Fruit fly (Drosophila melanogaster) whole organism, embryonic: ENCODE data around the gene cerv.
A peak's percentile ranks its signal among the peaks of the same experiment; 100 is the strongest.

Experiments used
- BEAF-32 ChIP-seq: fragments of 200-800 bp; sonication (Bioruptor generic); optimal IDR thresholded peaks from 3 replicates; lab custom pipeline; 2017; ENCODE audit warnings: missing biosample characterization, missing genetic modification characterization, mild to moderate bottlenecking, moderate library complexity, missing genetic modification reagents
- CG10267 ChIP-seq: fragments of 200-800 bp; sonication (Bioruptor generic); optimal IDR thresholded peaks from 2 replicates; lab custom pipeline; 2018; ENCODE audit warnings: missing biosample characterization, mild to moderate bottlenecking, missing genetic modification characterization, moderate library complexity
- CG12104 ChIP-seq: fragments of 200-800 bp; sonication (Bioruptor generic); optimal IDR thresholded peaks from 3 replicates; lab custom pipeline; 2016; ENCODE audit warnings: missing biosample characterization, missing genetic modification characterization
- CG12236 ChIP-seq: fragments of 200-800 bp; sonication (Bioruptor generic); optimal IDR thresholded peaks from 2 replicates; lab custom pipeline; 2016; ENCODE audit warnings: missing biosample characterization, missing genetic modification characterization
- CG13287 ChIP-seq: fragments of 200-800 bp; sonication (Bioruptor generic); IDR thresholded peaks from 2 replicates; pipeline ENCODE4 v1.3.6; 2022; ENCODE audit warnings: missing biosample characterization, missing genetic modification characterization; ENCODE audit not compliant: partially characterized antibody
- CG14860 ChIP-seq: fragments of 200-800 bp; sonication (Bioruptor generic); IDR thresholded peaks from 3 replicates; pipeline ENCODE4 v1.3.6; 2022; ENCODE audit warnings: missing biosample characterization, missing genetic modification characterization; ENCODE audit not compliant: partially characterized antibody
- CG15514 ChIP-seq: fragments of 200-800 bp; sonication (Bioruptor generic); optimal IDR thresholded peaks from 3 replicates; lab custom pipeline; 2017; ENCODE audit warnings: missing biosample characterization, missing genetic modification characterization, mild to moderate bottlenecking, moderate library complexity, missing genetic modification reagents
- CG16813 ChIP-seq: fragments of 200-800 bp; sonication (Bioruptor generic); IDR thresholded peaks from 3 replicates; pipeline ENCODE4 v1.3.6; 2022; ENCODE audit warnings: missing biosample characterization, missing genetic modification characterization; ENCODE audit not compliant: partially characterized antibody
- CG31441 ChIP-seq: fragments of 200-800 bp; sonication (Bioruptor generic); IDR thresholded peaks from 2 replicates; pipeline ENCODE4 v1.3.6; 2022; ENCODE audit warnings: missing biosample characterization, missing genetic modification characterization
- CG3995 ChIP-seq: fragments of 200-800 bp; sonication (Bioruptor generic); optimal IDR thresholded peaks from 3 replicates; lab custom pipeline; 2016; ENCODE audit warnings: missing biosample characterization, missing genetic modification characterization
- CG42726 ChIP-seq: fragments of 200-800 bp; sonication (Bioruptor generic); IDR thresholded peaks from 2 replicates; pipeline ENCODE4 v1.3.6; 2022; ENCODE audit warnings: missing biosample characterization, missing genetic modification characterization; ENCODE audit not compliant: partially characterized antibody
- CG6272 ChIP-seq: fragments of 200-800 bp; sonication (Bioruptor generic); IDR thresholded peaks from 2 replicates; pipeline ENCODE4 v1.3.6; 2022; ENCODE audit warnings: missing biosample characterization, missing genetic modification characterization
- CG6791 ChIP-seq: fragments of 200-800 bp; sonication (Bioruptor generic); IDR thresholded peaks from 3 replicates; pipeline ENCODE4 v1.3.6; 2022; ENCODE audit warnings: missing biosample characterization, missing genetic modification characterization; ENCODE audit not compliant: partially characterized antibody
- CG6854 ChIP-seq: fragments of 200-800 bp; sonication (Bioruptor generic); optimal IDR thresholded peaks from 3 replicates; lab custom pipeline; 2017; ENCODE audit warnings: missing biosample characterization, mild to moderate bottlenecking, missing genetic modification characterization
- CG7963 ChIP-seq: fragments of 200-800 bp; sonication (Bioruptor generic); IDR thresholded peaks from 3 replicates; pipeline ENCODE4 v1.3.6; 2022; ENCODE audit warnings: missing biosample characterization, missing genetic modification characterization; ENCODE audit not compliant: partially characterized antibody
- CG8281 ChIP-seq: fragments of 200-800 bp; sonication (Bioruptor generic); optimal IDR thresholded peaks from 2 replicates; lab custom pipeline; 2018; ENCODE audit warnings: missing biosample characterization, mild to moderate bottlenecking, missing genetic modification characterization, moderate library complexity
- CoRest ChIP-seq: fragments of 200-800 bp; sonication (Bioruptor generic); optimal IDR thresholded peaks from 3 replicates; lab custom pipeline; 2018; ENCODE audit warnings: missing biosample characterization, mild to moderate bottlenecking, missing genetic modification characterization, moderate library complexity
- Doc3 ChIP-seq: fragments of 200-800 bp; sonication (Bioruptor generic); IDR thresholded peaks from 3 replicates; pipeline ENCODE4 v1.3.6; 2022; ENCODE audit warnings: missing biosample characterization, missing genetic modification characterization; ENCODE audit not compliant: partially characterized antibody
- Dref ChIP-seq: fragments of 200-800 bp; sonication (Bioruptor generic); IDR thresholded peaks from 2 replicates; pipeline ENCODE4 v1.3.6; 2022; ENCODE audit warnings: missing biosample characterization, missing genetic modification characterization
- HLH4C ChIP-seq: fragments of 200-800 bp; sonication (Bioruptor generic); IDR thresholded peaks from 3 replicates; pipeline ENCODE4 v1.3.6; 2022; ENCODE audit warnings: missing biosample characterization, missing genetic modification characterization; ENCODE audit not compliant: partially characterized antibody
- Hr51 ChIP-seq, 2 experiments: fragments of 200-800 bp; sonication (Bioruptor generic); optimal IDR thresholded peaks; 2 replicates in 1 of 2; 3 replicates in 1 of 2; lab custom pipeline; 2016 to 2018; ENCODE audit warnings: missing biosample characterization in 2 of 2, missing genetic modification characterization in 2 of 2, mild to moderate bottlenecking in 1 of 2, moderate library complexity in 1 of 2
- Myb ChIP-seq: fragments of 200-800 bp; sonication (Bioruptor generic); optimal IDR thresholded peaks from 2 replicates; lab custom pipeline; 2016; ENCODE audit warnings: missing biosample characterization, missing genetic modification characterization
- Ptx1 ChIP-seq: fragments of 200-800 bp; sonication (Bioruptor generic); IDR thresholded peaks from 2 replicates; pipeline ENCODE4 v1.3.6; 2022; ENCODE audit warnings: missing biosample characterization, missing genetic modification characterization
- Rfx ChIP-seq: fragments of 200-800 bp; sonication (Bioruptor generic); IDR thresholded peaks from 2 replicates; pipeline ENCODE4 v1.3.6; 2022; ENCODE audit warnings: missing biosample characterization, missing genetic modification characterization
- Xbp1 ChIP-seq: fragments of 200-800 bp; sonication (Bioruptor generic); optimal IDR thresholded peaks from 3 replicates; lab custom pipeline; 2016; ENCODE audit warnings: missing biosample characterization, mild to moderate bottlenecking, missing genetic modification characterization
- amos ChIP-seq: fragments of 200-800 bp; sonication (Bioruptor generic); IDR thresholded peaks from 2 replicates; pipeline ENCODE4 v1.3.6; 2022; ENCODE audit warnings: missing biosample characterization, missing genetic modification characterization; ENCODE audit not compliant: partially characterized antibody
- chinmo ChIP-seq: fragments of 200-800 bp; sonication (Bioruptor generic); IDR thresholded peaks from 4 replicates; pipeline ENCODE4 v1.3.6; 2022; ENCODE audit warnings: missing biosample characterization, missing genetic modification characterization; ENCODE audit not compliant: partially characterized antibody
- dm ChIP-seq: fragments of 200-800 bp; sonication (Bioruptor generic); optimal IDR thresholded peaks from 3 replicates; lab custom pipeline; 2016; ENCODE audit warnings: missing biosample characterization, missing genetic modification characterization
- gsb ChIP-seq: fragments of 200-800 bp; sonication (Bioruptor generic); IDR thresholded peaks from 2 replicates; pipeline ENCODE4 v1.3.6; 2022; ENCODE audit warnings: missing biosample characterization, missing genetic modification characterization
- hb ChIP-seq: fragments of 200-800 bp; sonication (Bioruptor generic); IDR thresholded peaks from 3 replicates; pipeline ENCODE4 v1.3.6; 2022; ENCODE audit warnings: missing biosample characterization, missing genetic modification characterization; ENCODE audit not compliant: partially characterized antibody
- hbn ChIP-seq: fragments of 200-800 bp; sonication (Bioruptor generic); IDR thresholded peaks from 2 replicates; pipeline ENCODE4 v1.3.6; 2022; ENCODE audit warnings: missing biosample characterization, missing genetic modification characterization; ENCODE audit not compliant: partially characterized antibody
- lilli ChIP-seq: fragments of 200-800 bp; sonication (Bioruptor generic); optimal IDR thresholded peaks from 3 replicates; lab custom pipeline; 2016; ENCODE audit warnings: missing biosample characterization, missing genetic modification characterization
- mam ChIP-seq: fragments of 200-800 bp; sonication (Bioruptor generic); optimal IDR thresholded peaks from 3 replicates; lab custom pipeline; 2016; ENCODE audit warnings: missing biosample characterization, missing genetic modification characterization
- nerfin-2 ChIP-seq: fragments of 200-800 bp; sonication (Bioruptor generic); IDR thresholded peaks from 2 replicates; pipeline ENCODE4 v1.3.6; 2022; ENCODE audit warnings: missing biosample characterization, missing genetic modification characterization; ENCODE audit not compliant: partially characterized antibody
- nom ChIP-seq: fragments of 200-800 bp; sonication (Bioruptor generic); optimal IDR thresholded peaks from 2 replicates; lab custom pipeline; 2017; ENCODE audit warnings: missing biosample characterization, missing genetic modification characterization, mild to moderate bottlenecking, moderate library complexity, missing genetic modification reagents
- pan ChIP-seq, 4 experiments: fragments of >200 bp in 3 of 4; fragments of 200-800 bp in 1 of 4; sonication (Bioruptor generic) in 1 of 4; optimal IDR thresholded peaks in 3 of 4; IDR thresholded peaks in 1 of 4; 2 replicates each; pipeline versions ENCODE4 v1.3.6 to Lab custom; 2017 to 2022; ENCODE audit warnings: missing biosample characterization in 2 of 4, missing genetic modification characterization in 2 of 4, mixed read lengths in 1 of 4
- pfk ChIP-seq: fragments of 200-800 bp; sonication (Bioruptor generic); optimal IDR thresholded peaks from 2 replicates; lab custom pipeline; 2018; ENCODE audit warnings: missing biosample characterization, mild to moderate bottlenecking, missing genetic modification characterization, moderate library complexity
- phol ChIP-seq: fragments of 200-800 bp; sonication (Bioruptor generic); optimal IDR thresholded peaks from 3 replicates; lab custom pipeline; 2018; ENCODE audit warnings: missing biosample characterization, mild to moderate bottlenecking, missing genetic modification characterization, moderate library complexity
- pzg ChIP-seq: fragments of 200-800 bp; sonication (Bioruptor generic); optimal IDR thresholded peaks from 3 replicates; lab custom pipeline; 2018; ENCODE audit warnings: missing biosample characterization, mild to moderate bottlenecking, missing genetic modification characterization, moderate library complexity
- sens ChIP-seq: fragments of 200-800 bp; sonication (Bioruptor generic); peaks from one replicate; lab custom pipeline; 2016; ENCODE audit warnings: missing biosample characterization, missing genetic modification characterization
- slbo ChIP-seq: fragments of 200-800 bp; sonication (Bioruptor generic); IDR thresholded peaks from 2 replicates; pipeline ENCODE4 v1.3.6; 2022; ENCODE audit warnings: missing biosample characterization, missing genetic modification characterization
- tna ChIP-seq: fragments of 200-800 bp; sonication (Bioruptor generic); IDR thresholded peaks from 2 replicates; pipeline ENCODE4 v1.3.6; 2022; ENCODE audit warnings: missing biosample characterization, missing genetic modification characterization; ENCODE audit not compliant: partially characterized antibody
- toy ChIP-seq: fragments of 200-800 bp; sonication (Bioruptor generic); IDR thresholded peaks from 2 replicates; pipeline ENCODE4 v1.3.6; 2022; ENCODE audit warnings: missing biosample characterization, missing genetic modification characterization
- vnd ChIP-seq: fragments of 200-800 bp; sonication (Bioruptor generic); IDR thresholded peaks from 3 replicates; pipeline ENCODE4 v1.3.6; 2022; ENCODE audit warnings: missing biosample characterization, missing genetic modification characterization; ENCODE audit not compliant: partially characterized antibody

cerv gene

dm6 chrX:15575557-15575956, 2.4 kb downstream of the cerv start, which contains the start of gene CG42299 (continued):
- TF ChIP-seq vnd (GFP tag; lab: Robert Waterston, UW), result peak; percentile 60; the same call in 2 of the 3 replicates
- peak; percentile 66 for TF ChIP-seq CG14860 (GFP tag; lab: Robert Waterston, UW)
- peak; percentile 76 for TF ChIP-seq CG7963
- TF ChIP-seq pfk, result no peak
- peak; percentile 71 for TF ChIP-seq tna
- TF ChIP-seq pan (optimal IDR thresholded peaks at IDR 0.05; lab: Kevin White, UChicago), result no peak
- TF ChIP-seq pan (GFP tag; optimal IDR thresholded peaks at IDR 0.05 in 1 of 2, IDR thresholded peaks at IDR 0.05 in 1 of 2), result no peak
- TF ChIP-seq Doc3 (GFP tag; lab: Robert Waterston, UW), result 0 out of 3 replicates have a peak, but pooled peaks have one; percentile 11
- peak; percentile 32; the same call in 1 of the 2 replicates for TF ChIP-seq CG13287 (GFP tag; lab: Robert Waterston, UW)
- TF ChIP-seq HLH4C (GFP tag; lab: Robert Waterston, UW), result peak; percentile 76
- no peak for TF ChIP-seq pzg
- peak; percentile 48; the same call in 1 of the 3 replicates for TF ChIP-seq CG16813 (GFP tag; lab: Robert Waterston, UW)
- TF ChIP-seq CG6854 (GFP tag; lab: Kevin White, UChicago), result no peak
- peak; percentile 27; the same call in 1 of the 2 replicates for TF ChIP-seq amos
- no peak for TF ChIP-seq CG12236
- TF ChIP-seq Myb (GFP tag; lab: Kevin White, UChicago), result peak; percentile 43
- no peak for TF ChIP-seq CoRest (tag; lab: Kevin White, UChicago)
- TF ChIP-seq, all 482 proteins: peak for 27

- TF ChIP-seq Ptx1 (GFP tag; lab: Robert Waterston, UW) (0 out of 2 replicates have a peak, but pooled peaks have one; percentile 12), CG13287 (GFP tag; lab: Robert Waterston, UW) (peak; percentile 87), CG42726 (peak; percentile 56; the same call in 1 of the 2 replicates), Rfx (peak; percentile 39), CG6791 (GFP tag; lab: Robert Waterston, UW) (peak; percentile 84), CG6272 (GFP tag; lab: Robert Waterston, UW) (0 out of 2 replicates have a peak, but pooled peaks have one; percentile 7), dm (GFP tag; lab: Kevin White, UChicago) (peak; percentile 9), Xbp1 (GFP tag; lab: Kevin White, UChicago) (peak; percentile 23), phol (tag; lab: Kevin White, UChicago) (peak; percentile 10), sens (GFP tag; lab: Kevin White, UChicago) (peak; percentile 7), nerfin-2 (GFP tag; lab: Robert Waterston, UW) (peak; percentile 68; the same call in 1 of the 2 replicates), slbo (GFP tag; lab: Robert Waterston, UW) (peak; percentile 29; the same call in 1 of the 2 replicates), lilli (peak; percentile 24), CG31441 (peak; percentile 58; the same call in 1 of the 2 replicates), hbn (peak; percentile 77), chinmo (GFP tag; lab: Robert Waterston, UW) (0 out of 4 replicates have a peak, but pooled peaks have one; percentile 40), CG15514 (peak; percentile 19), CG3995 (GFP tag; lab: Kevin White, UChicago) (peak; percentile 98), hb (GFP tag; lab: Robert Waterston, UW) (peak; percentile 73), Dref (GFP tag; lab: Robert Waterston, UW) (peak; percentile 56), Hr51 (GFP tag; optimal IDR thresholded peaks at IDR 0.05; lab: Kevin White, UChicago) (no peak), BEAF-32 (GFP tag; lab: Kevin White, UChicago) (peak; percentile 78), CG10267 (tag; lab: Kevin White, UChicago) (peak; percentile 17), amos (peak; percentile 84), CG8281 (tag; lab: Kevin White, UChicago) (peak; percentile 65), vnd (GFP tag; lab: Robert Waterston, UW) (peak; percentile 72), CG12104 (GFP tag; lab: Kevin White, UChicago) (no peak), tna (peak; percentile 62), toy (no peak), nom (GFP tag; lab: Kevin White, UChicago) (no peak), CG14860 (GFP tag; lab: Robert Waterston, UW) (peak; percentile 58; the same call in 2 of the 3 replicates), gsb (GFP tag; lab: Robert Waterston, UW) (no peak), mam (GFP tag; lab: Kevin White, UChicago) (peak; percentile 17)
These were observed 3.6 kb downstream of the cerv start, which contains the start of gene CG9213 for dm6 chrX:15574384-15574783. Gene CG9213, minus strand, starts transcription at chrX:15574535.
